Worm (Caenorhabditis elegans): ENCODE data around the gene R03G8.3.

The R03G8.3 gene

DNA sequence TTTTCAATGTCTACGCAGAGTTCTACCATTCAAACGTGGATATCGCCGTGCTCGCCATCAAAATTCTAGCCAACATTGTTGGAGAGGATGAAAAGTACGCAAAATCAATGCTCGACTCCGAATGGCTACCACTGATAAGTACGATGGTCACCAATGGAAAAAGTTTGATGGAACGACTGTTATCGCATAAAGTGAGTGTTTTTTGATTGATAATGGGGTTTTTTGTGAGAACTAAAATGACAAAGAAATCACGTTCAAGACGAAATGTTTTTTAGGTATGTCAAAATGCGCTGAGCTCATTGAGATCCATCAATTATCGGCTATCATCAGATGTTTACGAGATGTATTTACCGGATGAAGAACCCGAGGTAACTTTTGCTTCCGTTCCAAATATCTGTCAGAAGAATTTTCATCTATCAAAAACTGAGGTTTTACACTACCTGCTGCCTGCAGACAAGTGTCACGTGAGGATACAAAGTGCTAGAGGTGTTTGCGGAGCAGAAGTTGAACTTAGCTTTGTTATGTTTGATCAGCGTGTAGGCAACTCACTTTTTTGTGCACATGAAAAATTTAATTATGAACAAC lies 15.5 kb downstream of the R03G8.3 start (continued):
- TF ChIP-seq mbf-1 (tag; optimal IDR thresholded peaks at IDR 0.05), result no peak
- TF ChIP-seq nhr-12 (tag; optimal IDR thresholded peaks at IDR 0.05), result no peak
- no peak for TF ChIP-seq nhr-77 (tag; optimal IDR thresholded peaks at IDR 0.05)
- no peak for TF ChIP-seq nhr-10 (tag; optimal IDR thresholded peaks at IDR 0.05)
- no peak for TF ChIP-seq lin-11 (tag; optimal IDR thresholded peaks at IDR 0.05)
- TF ChIP-seq skn-1 (tag; optimal IDR thresholded peaks at IDR 0.05), result no peak
- TF ChIP-seq mdl-1 (tag; optimal IDR thresholded peaks at IDR 0.05), result no peak
- no peak for TF ChIP-seq elt-3 (tag; optimal IDR thresholded peaks at IDR 0.05)
- no peak for TF ChIP-seq nhr-23 (tag; optimal IDR thresholded peaks at IDR 0.05)
- no peak for TF ChIP-seq ztf-11 (tag; optimal IDR thresholded peaks at IDR 0.05)
- no peak for TF ChIP-seq nhr-237 (tag; optimal IDR thresholded peaks at IDR 0.05)
- no peak for TF ChIP-seq gmeb-1 (tag; optimal IDR thresholded peaks at IDR 0.05)
- TF ChIP-seq zag-1 (tag; optimal IDR thresholded peaks at IDR 0.05), result no peak

ce11 chrX:13108664-13109063 lies 17.9 kb downstream of the R03G8.3 start:
- peak; percentile 36 for TF ChIP-seq ama-1 (optimal IDR thresholded peaks at IDR 0.05)
- TF ChIP-seq F13H6.1 (tag; optimal IDR thresholded peaks at IDR 0.05), result no peak
- no peak for TF ChIP-seq ceh-16 (tag; optimal IDR thresholded peaks at IDR 0.05)
- TF ChIP-seq lin-39 (tag; optimal IDR thresholded peaks at IDR 0.05), result no peak
- no peak for TF ChIP-seq unc-55 (GFP tag; optimal IDR thresholded peaks at IDR 0.05)
- no peak for TF ChIP-seq dmd-4 (tag; optimal IDR thresholded peaks at IDR 0.05)
- TF ChIP-seq ztf-4 (tag; optimal IDR thresholded peaks at IDR 0.05), result peak; percentile 47
- TF ChIP-seq R02D3.7 (tag; optimal IDR thresholded peaks at IDR 0.05), result no peak
- no peak for TF ChIP-seq alr-1 (tag; optimal IDR thresholded peaks at IDR 0.05)
- no peak for TF ChIP-seq nhr-25 (tag; optimal IDR thresholded peaks at IDR 0.05)
- TF ChIP-seq peb-1 (tag; optimal IDR thresholded peaks at IDR 0.05), result no peak
- TF ChIP-seq nhr-77 (tag; optimal IDR thresholded peaks at IDR 0.05), result no peak
- TF ChIP-seq zag-1 (tag; optimal IDR thresholded peaks at IDR 0.05), result no peak
- TF ChIP-seq ZK546.5 (tag; optimal IDR thresholded peaks at IDR 0.05), result no peak
- TF ChIP-seq skn-1 (tag; optimal IDR thresholded peaks at IDR 0.05), result no peak
- no peak for TF ChIP-seq mab-5 (tag; optimal IDR thresholded peaks at IDR 0.05)
- no peak for TF ChIP-seq nhr-11 (tag; optimal IDR thresholded peaks at IDR 0.05)
- no peak for TF ChIP-seq aly-2 (tag; optimal IDR thresholded peaks at IDR 0.05)
- TF ChIP-seq crh-2 (tag; optimal IDR thresholded peaks at IDR 0.05), result peak; percentile 38
- no peak for TF ChIP-seq nhr-129 (tag; optimal IDR thresholded peaks at IDR 0.05)
- TF ChIP-seq C34F6.9 (tag; optimal IDR thresholded peaks at IDR 0.05), result no peak
- no peak for TF ChIP-seq blmp-1 (tag; optimal IDR thresholded peaks at IDR 0.05; ENCODE audit: insufficient read depth)

ce11 chrX:13110004-13110403 lies 19.2 kb downstream of the R03G8.3 start:
- no peak for TF ChIP-seq sma-3 (GFP tag; optimal IDR thresholded peaks at IDR 0.05)
- TF ChIP-seq mab-5 (tag; optimal IDR thresholded peaks at IDR 0.05), result no peak
- no peak for TF ChIP-seq nhr-21 (tag; optimal IDR thresholded peaks at IDR 0.05)
- no peak for TF ChIP-seq mdl-1 (tag; optimal IDR thresholded peaks at IDR 0.05)
- no peak for TF ChIP-seq gmeb-1 (tag; optimal IDR thresholded peaks at IDR 0.05)
- TF ChIP-seq sma-9 (GFP tag; optimal IDR thresholded peaks at IDR 0.05), result no peak
- no peak for TF ChIP-seq sma-9 (tag; optimal IDR thresholded peaks at IDR 0.05)
- TF ChIP-seq lsy-2 (tag; optimal IDR thresholded peaks at IDR 0.05), result no peak
- no peak for TF ChIP-seq nhr-12 (tag; optimal IDR thresholded peaks at IDR 0.05)
- TF ChIP-seq nhr-129 (tag; optimal IDR thresholded peaks at IDR 0.05), result no peak
- TF ChIP-seq skn-1 (tag; optimal IDR thresholded peaks at IDR 0.05), result no peak
- no peak for TF ChIP-seq R02D3.7 (tag; optimal IDR thresholded peaks at IDR 0.05)
- TF ChIP-seq sem-4 (tag; optimal IDR thresholded peaks at IDR 0.05), result no peak

DNA sequence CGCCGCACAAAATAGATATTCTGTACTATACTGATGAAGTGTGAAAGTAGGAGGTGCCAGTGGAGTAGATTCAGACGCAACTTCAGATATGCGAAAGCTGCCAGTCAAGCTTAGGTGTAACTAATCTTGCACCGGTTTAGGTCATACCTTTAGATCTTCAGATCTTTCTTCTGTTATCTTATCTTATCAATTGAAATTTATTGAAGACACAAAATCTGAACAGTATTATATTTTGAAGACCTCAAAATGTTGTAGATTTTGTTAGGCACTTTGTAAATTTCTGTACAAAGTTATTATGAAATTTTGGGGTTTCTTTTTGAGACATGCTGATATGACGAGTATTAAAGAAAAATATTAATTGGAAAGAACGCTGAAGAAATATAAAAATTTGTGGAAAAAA lies 21.9 kb downstream of the R03G8.3 start:
- no peak for TF ChIP-seq dmd-4 (tag; optimal IDR thresholded peaks at IDR 0.05)
- no peak for TF ChIP-seq ztf-1 (GFP tag; conservative IDR thresholded peaks at IDR 0.05)
- TF ChIP-seq nhr-12 (tag; optimal IDR thresholded peaks at IDR 0.05), result no peak
- TF ChIP-seq unc-39 (tag; optimal IDR thresholded peaks at IDR 0.05), result no peak
- TF ChIP-seq unc-55 (GFP tag; optimal IDR thresholded peaks at IDR 0.05), result no peak
- no peak for TF ChIP-seq lin-11 (tag; optimal IDR thresholded peaks at IDR 0.05)
- TF ChIP-seq sma-3 (GFP tag; optimal IDR thresholded peaks at IDR 0.05), result no peak
- no peak for TF ChIP-seq F13H6.1 (tag; optimal IDR thresholded peaks at IDR 0.05)
- TF ChIP-seq ceh-82 (tag; optimal IDR thresholded peaks at IDR 0.05), result no peak
- TF ChIP-seq blmp-1 (tag; optimal IDR thresholded peaks at IDR 0.05; ENCODE audit: insufficient read depth), result no peak
- TF ChIP-seq unc-62 (GFP tag; optimal IDR thresholded peaks at IDR 0.05), result no peak
- no peak for TF ChIP-seq crh-2 (tag; optimal IDR thresholded peaks at IDR 0.05)
- no peak for TF ChIP-seq nhr-237 (tag; optimal IDR thresholded peaks at IDR 0.05)
- TF ChIP-seq egl-27 (tag; optimal IDR thresholded peaks at IDR 0.05), result no peak
- no peak for TF ChIP-seq sem-4 (tag; optimal IDR thresholded peaks at IDR 0.05)
- no peak for TF ChIP-seq elt-3 (tag; optimal IDR thresholded peaks at IDR 0.05)
- no peak for TF ChIP-seq ama-1 (optimal IDR thresholded peaks at IDR 0.05)
- no peak for TF ChIP-seq mbf-1 (tag; optimal IDR thresholded peaks at IDR 0.05)
